Fruit fly (Drosophila melanogaster) whole organism, embryonic: ENCODE measurements around the gene Mccc1.

ENCODE experiments used
- Asciz ChIP-seq: fragments of 200-800 bp; sonication (Bioruptor generic); optimal IDR thresholded peaks from 2 replicates; lab custom pipeline; 2017; ENCODE audit warnings: missing biosample characterization, mild to moderate bottlenecking, missing genetic modification characterization, missing genetic modification reagents
- CG10431 ChIP-seq: fragments of 200-800 bp; sonication (Bioruptor generic); optimal IDR thresholded peaks from 3 replicates; lab custom pipeline; 2018; ENCODE audit warnings: missing biosample characterization, mild to moderate bottlenecking, missing genetic modification characterization
- CG10543 ChIP-seq: fragments of 200-800 bp; sonication (Bioruptor generic); optimal IDR thresholded peaks from 3 replicates; lab custom pipeline; 2017; ENCODE audit warnings: missing biosample characterization, mild to moderate bottlenecking, missing genetic modification characterization, moderate library complexity
- CG11456 ChIP-seq: fragments of 200-800 bp; sonication (Bioruptor generic); IDR thresholded peaks from 3 replicates; pipeline ENCODE4 v1.3.6; 2022; ENCODE audit warnings: missing biosample characterization, missing genetic modification characterization
- CG12071 ChIP-seq: fragments of 200-800 bp; sonication (Bioruptor generic); optimal IDR thresholded peaks from 3 replicates; lab custom pipeline; 2018; ENCODE audit warnings: missing biosample characterization, mild to moderate bottlenecking, missing genetic modification characterization
- CG12744 ChIP-seq: fragments of 200-800 bp; sonication (Bioruptor generic); optimal IDR thresholded peaks from 2 replicates; lab custom pipeline; 2016; ENCODE audit warnings: missing biosample characterization, missing genetic modification characterization
- CG13775 ChIP-seq: fragments of 200-800 bp; sonication (Bioruptor generic); optimal IDR thresholded peaks from 3 replicates; lab custom pipeline; 2017; ENCODE audit warnings: missing biosample characterization, mild to moderate bottlenecking, missing genetic modification characterization
- CG15073 ChIP-seq: fragments of 200-800 bp; sonication (Bioruptor generic); optimal IDR thresholded peaks from 2 replicates; lab custom pipeline; 2016; ENCODE audit warnings: missing biosample characterization, missing genetic modification characterization
- CG15269 ChIP-seq: fragments of 200-800 bp; sonication (Bioruptor generic); optimal IDR thresholded peaks from 2 replicates; lab custom pipeline; 2018; ENCODE audit warnings: missing biosample characterization, mild to moderate bottlenecking, missing genetic modification characterization, moderate library complexity
- CG17328 ChIP-seq: fragments of 200-800 bp; sonication (Bioruptor generic); IDR thresholded peaks from 2 replicates; pipeline ENCODE4 v1.3.6; 2022; ENCODE audit warnings: missing biosample characterization, missing genetic modification characterization
- CG18476 ChIP-seq: fragments of 200-800 bp; sonication (Bioruptor generic); optimal IDR thresholded peaks from 2 replicates; lab custom pipeline; 2016; ENCODE audit warnings: missing biosample characterization, mild to moderate bottlenecking, missing genetic modification characterization
- CG18764 ChIP-seq: fragments of 200-800 bp; sonication (Bioruptor generic); optimal IDR thresholded peaks from 3 replicates; lab custom pipeline; 2016; ENCODE audit warnings: missing biosample characterization, missing genetic modification characterization
- CG2875 ChIP-seq: fragments of 200-800 bp; sonication (Bioruptor generic); optimal IDR thresholded peaks from 2 replicates; lab custom pipeline; 2017; ENCODE audit warnings: missing biosample characterization, mild to moderate bottlenecking, missing genetic modification characterization, missing genetic modification reagents
- CG32532 ChIP-seq: fragments of 200-800 bp; sonication (Bioruptor generic); IDR thresholded peaks from 2 replicates; pipeline ENCODE4 v1.3.6; 2022; ENCODE audit warnings: missing biosample characterization, missing genetic modification characterization
- CG32767 ChIP-seq: fragments of 200-800 bp; sonication (Bioruptor generic); IDR thresholded peaks from 2 replicates; pipeline ENCODE4 v1.3.6; 2022; ENCODE audit warnings: missing biosample characterization, missing genetic modification characterization
- CG3407 ChIP-seq: fragments of 200-800 bp; sonication (Bioruptor generic); optimal IDR thresholded peaks from 2 replicates; lab custom pipeline; 2018; ENCODE audit warnings: missing biosample characterization, mild to moderate bottlenecking, missing genetic modification characterization
- CG34422 ChIP-seq: fragments of 200-800 bp; sonication (Bioruptor generic); IDR thresholded peaks from 3 replicates; pipeline ENCODE4 v1.3.6; 2022; ENCODE audit warnings: missing biosample characterization, missing genetic modification characterization
- CG4404 ChIP-seq: fragments of 200-800 bp; sonication (Bioruptor generic); IDR thresholded peaks from 2 replicates; pipeline ENCODE4 v1.3.6; 2022; ENCODE audit warnings: missing biosample characterization, missing genetic modification characterization
- CG6654 ChIP-seq: fragments of 200-800 bp; sonication (Bioruptor generic); optimal IDR thresholded peaks from 2 replicates; lab custom pipeline; 2017; ENCODE audit warnings: missing biosample characterization, mild to moderate bottlenecking, missing genetic modification characterization
- CG6813 ChIP-seq: fragments of 200-800 bp; sonication (Bioruptor generic); optimal IDR thresholded peaks from 2 replicates; lab custom pipeline; 2017; ENCODE audit warnings: missing biosample characterization, missing genetic modification characterization, mild to moderate bottlenecking, moderate library complexity, missing genetic modification reagents
- CG7556 ChIP-seq: fragments of 200-800 bp; sonication (Bioruptor generic); optimal IDR thresholded peaks from 2 replicates; lab custom pipeline; 2017; ENCODE audit warnings: missing biosample characterization, mild to moderate bottlenecking, missing genetic modification characterization
- CG7987 ChIP-seq: fragments of 200-800 bp; sonication (Bioruptor generic); optimal IDR thresholded peaks from 2 replicates; lab custom pipeline; 2018; ENCODE audit warnings: missing biosample characterization, mild to moderate bottlenecking, missing genetic modification characterization, moderate library complexity
- CG8478 ChIP-seq: fragments of >200 bp; optimal IDR thresholded peaks from 2 replicates; lab custom pipeline; 2018
- Chrac-16 ChIP-seq: fragments of 200-800 bp; sonication (Bioruptor generic); optimal IDR thresholded peaks from 3 replicates; lab custom pipeline; 2016; ENCODE audit warnings: missing biosample characterization, missing genetic modification characterization
- Dbx ChIP-seq: fragments of 200-800 bp; sonication (Bioruptor generic); IDR thresholded peaks from 3 replicates; pipeline ENCODE4 v1.3.6; 2022; ENCODE audit warnings: missing biosample characterization, missing genetic modification characterization
- Dip2 ChIP-seq: fragments of 200-800 bp; sonication (Bioruptor generic); IDR thresholded peaks from 2 replicates; pipeline ENCODE4 v1.3.6; 2022; ENCODE audit warnings: missing biosample characterization, missing genetic modification characterization
- Drgx ChIP-seq: fragments of 200-800 bp; sonication (Bioruptor generic); IDR thresholded peaks from 2 replicates; pipeline ENCODE4 v1.3.6; 2022; ENCODE audit warnings: missing biosample characterization, missing genetic modification characterization
- Elba2 ChIP-seq: fragments of 200-800 bp; sonication (Bioruptor generic); optimal IDR thresholded peaks from 3 replicates; lab custom pipeline; 2016; ENCODE audit warnings: missing biosample characterization, missing genetic modification characterization
- Lhr ChIP-seq: fragments of 200-800 bp; sonication (Bioruptor generic); optimal IDR thresholded peaks from 3 replicates; lab custom pipeline; 2017; ENCODE audit warnings: mild to moderate bottlenecking, missing biosample characterization, missing genetic modification reagents, missing genetic modification characterization
- Lim3 ChIP-seq: fragments of 200-800 bp; sonication (Bioruptor generic); IDR thresholded peaks from 2 replicates; pipeline ENCODE4 v1.3.6; 2022; ENCODE audit warnings: missing biosample characterization, missing genetic modification characterization
- Side ChIP-seq: fragments of 200-800 bp; sonication (Bioruptor generic); optimal IDR thresholded peaks from 2 replicates; lab custom pipeline; 2016; ENCODE audit warnings: missing biosample characterization, missing genetic modification characterization
- Sry-β ChIP-seq: fragments of 200-800 bp; sonication (Bioruptor generic); optimal IDR thresholded peaks from 2 replicates; lab custom pipeline; 2018; ENCODE audit warnings: missing biosample characterization, mild to moderate bottlenecking, missing genetic modification characterization, moderate library complexity
- Usf ChIP-seq: fragments of 200-800 bp; sonication (Bioruptor generic); optimal IDR thresholded peaks from 2 replicates; lab custom pipeline; 2017; ENCODE audit warnings: missing genotype, missing biosample characterization, missing genetic modification characterization
- dmrt99B ChIP-seq: fragments of 200-800 bp; sonication (Bioruptor generic); optimal IDR thresholded peaks from 2 replicates; lab custom pipeline; 2018; ENCODE audit warnings: missing biosample characterization, mild to moderate bottlenecking, missing genetic modification characterization, moderate library complexity
- esg ChIP-seq: fragments of 200-800 bp; sonication (Bioruptor generic); conservative IDR thresholded peaks from 2 replicates; pipeline ENCODE4 v1.3.6; 2022; ENCODE audit warnings: missing biosample characterization, missing genetic modification characterization
- fd96Cb ChIP-seq: fragments of 200-800 bp; sonication (Bioruptor generic); optimal IDR thresholded peaks from 2 replicates; lab custom pipeline; 2018; ENCODE audit warnings: missing biosample characterization, mild to moderate bottlenecking, missing genetic modification characterization, moderate library complexity
- fu2 ChIP-seq: fragments of 200-800 bp; sonication (Bioruptor generic); optimal IDR thresholded peaks from 2 replicates; lab custom pipeline; 2016; ENCODE audit warnings: missing biosample characterization, missing genetic modification characterization
- hth ChIP-seq: fragments of >200 bp; optimal IDR thresholded peaks from 2 replicates; lab custom pipeline; 2017; ENCODE audit warnings: inconsistent platforms
- kah ChIP-seq: fragments of 200-800 bp; sonication (Bioruptor generic); optimal IDR thresholded peaks from 2 replicates; lab custom pipeline; 2018; ENCODE audit warnings: missing biosample characterization, mild to moderate bottlenecking, missing genetic modification characterization
- ken ChIP-seq: fragments of 200-800 bp; sonication (Bioruptor generic); IDR thresholded peaks from 3 replicates; pipeline ENCODE4 v1.3.6; 2022; ENCODE audit warnings: missing biosample characterization, missing genetic modification characterization
- lola ChIP-seq, 3 experiments: fragments of >200 bp in 2 of 3; fragments of 200-800 bp in 1 of 3; sonication (Bioruptor generic) in 1 of 3; optimal IDR thresholded peaks; 2 replicates each; lab custom pipeline; 2017 to 2019; ENCODE audit warnings: missing biosample characterization in 3 of 3, missing genetic modification characterization in 3 of 3, mild to moderate bottlenecking in 1 of 3, moderate library complexity in 1 of 3
- oc ChIP-seq: fragments of 200-800 bp; sonication (Bioruptor generic); optimal IDR thresholded peaks from 2 replicates; lab custom pipeline; 2018; ENCODE audit warnings: missing biosample characterization, mild to moderate bottlenecking, missing genetic modification characterization, moderate library complexity
- pan ChIP-seq, 4 experiments: fragments of >200 bp in 3 of 4; fragments of 200-800 bp in 1 of 4; sonication (Bioruptor generic) in 1 of 4; optimal IDR thresholded peaks in 3 of 4; IDR thresholded peaks in 1 of 4; 2 replicates each; pipeline versions ENCODE4 v1.3.6 to Lab custom; 2017 to 2022; ENCODE audit warnings: missing biosample characterization in 2 of 4, missing genetic modification characterization in 2 of 4, mixed read lengths in 1 of 4
- psq ChIP-seq: fragments of 200-800 bp; sonication (Bioruptor generic); optimal IDR thresholded peaks from 2 replicates; lab custom pipeline; 2017; ENCODE audit warnings: missing biosample characterization, missing genetic modification characterization
- sisA ChIP-seq: fragments of 200-800 bp; sonication (Bioruptor generic); IDR thresholded peaks from 2 replicates; pipeline ENCODE4 v1.3.6; 2022; ENCODE audit warnings: missing biosample characterization, missing genetic modification characterization
- toy ChIP-seq: fragments of 200-800 bp; sonication (Bioruptor generic); IDR thresholded peaks from 2 replicates; pipeline ENCODE4 v1.3.6; 2022; ENCODE audit warnings: missing biosample characterization, missing genetic modification characterization
- twi ChIP-seq: fragments of 200-800 bp; optimal IDR thresholded peaks from 2 replicates; lab custom pipeline; 2019; ENCODE audit warnings: missing biosample characterization, mild to moderate bottlenecking, missing genetic modification characterization, moderate library complexity
- vfl ChIP-seq: fragments of 200-800 bp; sonication (Bioruptor generic); optimal IDR thresholded peaks from 2 replicates; lab custom pipeline; 2016; ENCODE audit warnings: missing biosample characterization, missing genetic modification characterization
- yki ChIP-seq: fragments of >200 bp; optimal IDR thresholded peaks from 3 replicates; lab custom pipeline; 2018
- zen2 ChIP-seq: fragments of 200-800 bp; sonication (Bioruptor generic); IDR thresholded peaks from 3 replicates; pipeline ENCODE4 v1.3.6; 2022; ENCODE audit warnings: missing biosample characterization, missing genetic modification characterization; ENCODE audit not compliant: partially characterized antibody

Gene Mccc1

dm6 chr3R:31744044-31744652 is 49.6 kb downstream of the Mccc1 start, which contains the start of gene CG1896 (continued):
- TF ChIP-seq ken, result peak; percentile 67; the same call in 2 of the 3 replicates
- TF ChIP-seq CG32532 (GFP tag; lab: Robert Waterston, UW), result peak; percentile 41; the same call in 1 of the 2 replicates
- no peak for TF ChIP-seq CG10431 (GFP tag; lab: Kevin White, UChicago)
- TF ChIP-seq CG7556, result peak; percentile 10
- no peak for TF ChIP-seq yki (lab: Kevin White, UChicago)
- TF ChIP-seq Dbx (GFP tag; lab: Robert Waterston, UW), result no peak; the same call in 2 of the 3 replicates
- peak; percentile 23 for TF ChIP-seq CG18764 (GFP tag; lab: Kevin White, UChicago)
- TF ChIP-seq zen2 (GFP tag; lab: Robert Waterston, UW), result no peak
- TF ChIP-seq CG13775, result peak; percentile 33
- TF ChIP-seq Sry-β (GFP tag; lab: Kevin White, UChicago), result no peak
- peak; percentile 36 for TF ChIP-seq CG15269
- no peak for TF ChIP-seq Lhr
- TF ChIP-seq CG34422, result peak; percentile 42; the same call in 1 of the 3 replicates
- TF ChIP-seq CG2875, result peak; percentile 0
- peak; percentile 46 for TF ChIP-seq CG18476 (GFP tag; lab: Kevin White, UChicago)
- peak; percentile 1 for TF ChIP-seq CG7987
- peak; percentile 22 for TF ChIP-seq CG3407 (GFP tag; lab: Kevin White, UChicago)
- TF ChIP-seq Elba2 (GFP tag; lab: Kevin White, UChicago), result no peak
- no peak for TF ChIP-seq CG15073 (GFP tag; lab: Kevin White, UChicago)
- TF ChIP-seq lola (GFP tag; optimal IDR thresholded peaks at IDR 0.05; lab: Kevin White, UChicago), result no peak
- TF ChIP-seq Drgx (GFP tag; lab: Robert Waterston, UW), result peak; percentile 63
- peak; percentile 44 for TF ChIP-seq dmrt99B (tag; lab: Kevin White, UChicago)
- peak; percentile 26 for TF ChIP-seq fd96Cb (tag; lab: Kevin White, UChicago)
- TF ChIP-seq CG11456 (GFP tag; lab: Robert Waterston, UW), result 0 out of 3 replicates have a peak, but pooled peaks have one; percentile 41
- TF ChIP-seq CG6654 (GFP tag; lab: Kevin White, UChicago), result peak; percentile 1
- no peak for TF ChIP-seq pan (optimal IDR thresholded peaks at IDR 0.05; lab: Kevin White, UChicago)
- peak in 1 of 2 experiments; percentile 72 for TF ChIP-seq pan (GFP tag; optimal IDR thresholded peaks at IDR 0.05 in 1 of 2, IDR thresholded peaks at IDR 0.05 in 1 of 2)
- no peak for TF ChIP-seq Side
- TF ChIP-seq CG12071 (GFP tag; lab: Kevin White, UChicago), result no peak
- peak; percentile 31 for TF ChIP-seq Chrac-16 (GFP tag; lab: Kevin White, UChicago)
- no peak; the same call in 1 of the 2 replicates for TF ChIP-seq CG4404 (GFP tag; lab: Robert Waterston, UW)
- peak; percentile 49; the same call in 1 of the 2 replicates for TF ChIP-seq CG32767 (GFP tag; lab: Robert Waterston, UW)
- peak; percentile 24; the same call in 1 of the 2 replicates for TF ChIP-seq sisA (GFP tag; lab: Robert Waterston, UW)
- no peak for TF ChIP-seq fu2 (GFP tag; lab: Kevin White, UChicago)
- no peak for TF ChIP-seq Usf
- TF ChIP-seq CG12744 (GFP tag; lab: Kevin White, UChicago), result no peak
- no peak for TF ChIP-seq Dip2
- TF ChIP-seq CG17328 (GFP tag; lab: Robert Waterston, UW), result peak; percentile 63
- TF ChIP-seq esg (GFP tag; lab: Robert Waterston, UW), result 0 out of 2 replicates have a peak, but pooled peaks have one; percentile 15
- TF ChIP-seq Asciz (GFP tag; lab: Kevin White, UChicago), result no peak
- peak; percentile 1 for TF ChIP-seq oc (tag; lab: Kevin White, UChicago)
- no peak for TF ChIP-seq CG8478
- TF ChIP-seq psq (GFP tag; lab: Kevin White, UChicago), result no peak
- no peak for TF ChIP-seq CG10543 (GFP tag; lab: Kevin White, UChicago)
- peak; percentile 63 for TF ChIP-seq kah (GFP tag; lab: Kevin White, UChicago)
- TF ChIP-seq hth, result no peak
- no peak for TF ChIP-seq Lim3
- TF ChIP-seq toy (GFP tag; lab: Robert Waterston, UW), result no peak
- TF ChIP-seq CG6813, result peak; percentile 27
- no peak for TF ChIP-seq twi (tag; lab: Kevin White, UChicago)
- no peak for TF ChIP-seq vfl (GFP tag; lab: Kevin White, UChicago)
